Worm (Caenorhabditis elegans) whole organism, midembryonic: ENCODE data around the gene eelo-2.

Source experiments
- cog-1 ChIP-seq: sonication (generic microtip); optimal IDR thresholded peaks from 2 replicates; lab custom pipeline; 2016; ENCODE audit warnings: missing genetic modification characterization, missing compliant biosample characterization
- flt-1 ChIP-seq: fragments of 200-800 bp; sonication (Bioruptor generic); IDR thresholded peaks from 2 replicates; pipeline ENCODE4 v1.3.6; 2022; ENCODE audit warnings: missing genetic modification characterization, missing compliant biosample characterization
- klf-2 ChIP-seq: fragments of 200-800 bp; sonication (Bioruptor generic); conservative IDR thresholded peaks from 2 replicates; pipeline ENCODE4 v1.3.6; 2022; ENCODE audit warnings: missing genetic modification reagents, missing genetic modification characterization, missing compliant biosample characterization
- med-1 ChIP-seq: sonication (generic microtip); optimal IDR thresholded peaks from 2 replicates; lab custom pipeline; 2017; ENCODE audit warnings: missing genetic modification characterization, mild to moderate bottlenecking, missing compliant biosample characterization, antibody characterized with exemption, missing genetic modification reagents; ENCODE audit not compliant: insufficient read depth
- tab-1 ChIP-seq: fragments of 200-800 bp; sonication (Bioruptor generic); IDR thresholded peaks from 2 replicates; pipeline ENCODE4 v1.3.6; 2022; ENCODE audit warnings: missing genetic modification characterization, missing compliant biosample characterization
- ztf-29 ChIP-seq: fragments of 200-800 bp; sonication (Bioruptor generic); IDR thresholded peaks from 2 replicates; pipeline ENCODE4 v1.3.6; 2022; ENCODE audit warnings: missing genetic modification reagents, missing genetic modification characterization, missing compliant biosample characterization

ce11 chrIV:17281060-17282021 lies 31.4 kb downstream of the eelo-2 start:
- TF ChIP-seq klf-2 (GFP tag; lab: Robert Waterston, UW), result no peak
- TF ChIP-seq ztf-29 (GFP tag; lab: Robert Waterston, UW), result no peak
- TF ChIP-seq med-1 (GFP tag; lab: Kevin White, UChicago), result no peak
- TF ChIP-seq flt-1 (GFP tag; lab: Robert Waterston, UW), result no peak
- no peak for TF ChIP-seq tab-1 (GFP tag; lab: Robert Waterston, UW)
- no peak for TF ChIP-seq cog-1 (tag; lab: Kevin White, UChicago)
